Worm (Caenorhabditis elegans): ENCODE measurements around the gene R02F2.1.

R02F2.1 gene

ce11 chrIII:5506023-5506597, 4.4 kb downstream of the R02F2.1 start (continued):
- peak; percentile 9 for TF ChIP-seq sox-4 (tag; optimal IDR thresholded peaks at IDR 0.05)
- TF ChIP-seq tlp-1 (tag; optimal IDR thresholded peaks at IDR 0.05) = no peak
- TF ChIP-seq snpc-4 (tag; optimal IDR thresholded peaks at IDR 0.05) = no peak
- peak; percentile 33 for TF ChIP-seq nhr-19 (GFP tag; conservative IDR thresholded peaks at IDR 0.05)
- no peak for TF ChIP-seq lin-13 (GFP tag; optimal IDR thresholded peaks at IDR 0.05)
- no peak for TF ChIP-seq lin-39 (tag; optimal IDR thresholded peaks at IDR 0.05)
- peak; percentile 51 for TF ChIP-seq nhr-71 (tag; optimal IDR thresholded peaks at IDR 0.05)
- TF ChIP-seq grh-1 (GFP tag; IDR thresholded peaks at IDR 0.05) = peak; percentile 55
- peak; percentile 33 for TF ChIP-seq ztf-4 (tag; optimal IDR thresholded peaks at IDR 0.05)
- TF ChIP-seq skn-1 (tag; optimal IDR thresholded peaks at IDR 0.05) = no peak
- no peak for TF ChIP-seq hpl-2 (GFP tag; optimal IDR thresholded peaks at IDR 0.05)
- no peak for TF ChIP-seq ces-1 (GFP tag; optimal IDR thresholded peaks at IDR 0.05)
- no peak for TF ChIP-seq pqm-1 (tag; optimal IDR thresholded peaks at IDR 0.05)
- no peak for TF ChIP-seq hlh-4 (tag; optimal IDR thresholded peaks at IDR 0.05)
- TF ChIP-seq ceh-63 (GFP tag; optimal IDR thresholded peaks at IDR 0.05) = no peak
- no peak for TF ChIP-seq lsy-2 (tag; optimal IDR thresholded peaks at IDR 0.05)
- TF ChIP-seq Y116A8C.19 (tag; optimal IDR thresholded peaks at IDR 0.05; ENCODE audit: borderline replicate concordance) = no peak
- TF ChIP-seq C34B4.2 (tag; optimal IDR thresholded peaks at IDR 0.05) = no peak
- no peak for TF ChIP-seq nhr-77 (tag; optimal IDR thresholded peaks at IDR 0.05)
- no peak for TF ChIP-seq lin-14 (GFP tag; optimal IDR thresholded peaks at IDR 0.05)
- no peak for TF ChIP-seq sptf-1 (tag; optimal IDR thresholded peaks at IDR 0.05)
- TF ChIP-seq mdl-1 (tag; optimal IDR thresholded peaks at IDR 0.05) = no peak
- TF ChIP-seq jun-1 (tag; optimal IDR thresholded peaks at IDR 0.05) = no peak
- TF ChIP-seq aha-1 (tag; optimal IDR thresholded peaks at IDR 0.05) = no peak
- TF ChIP-seq unc-130 (tag; optimal IDR thresholded peaks at IDR 0.05) = no peak
- no peak for TF ChIP-seq lir-3 (tag; optimal IDR thresholded peaks at IDR 0.05; ENCODE audit: poor library complexity)
- TF ChIP-seq hlh-17 (GFP tag; optimal IDR thresholded peaks at IDR 0.05; ENCODE audit: borderline replicate concordance) = no peak
- TF ChIP-seq mef-2 (tag; optimal IDR thresholded peaks at IDR 0.05) = no peak
- TF ChIP-seq egl-27 (tag; optimal IDR thresholded peaks at IDR 0.05) = no peak
- no peak for TF ChIP-seq nhr-11 (tag; optimal IDR thresholded peaks at IDR 0.05)
- no peak for TF ChIP-seq vab-15 (tag; optimal IDR thresholded peaks at IDR 0.05)
- peak; percentile 26 for TF ChIP-seq nhr-20 (tag; optimal IDR thresholded peaks at IDR 0.05)
- TF ChIP-seq elt-2 (tag; optimal IDR thresholded peaks at IDR 0.05) = peak; percentile 61
- TF ChIP-seq F16B12.6 (tag; optimal IDR thresholded peaks at IDR 0.05) = no peak
- TF ChIP-seq rnt-1 (tag; optimal IDR thresholded peaks at IDR 0.05) = no peak
- no peak for TF ChIP-seq unc-98 (GFP tag; IDR thresholded peaks at IDR 0.05)
- TF ChIP-seq lin-35 (GFP tag; optimal IDR thresholded peaks at IDR 0.05) = peak in 1 of 2 experiments; percentile 21
- no peak for TF ChIP-seq tbx-2 (tag; optimal IDR thresholded peaks at IDR 0.05)
- TF ChIP-seq blmp-1 (tag; optimal IDR thresholded peaks at IDR 0.05) = no peak
- TF ChIP-seq swsn-7 (tag; optimal IDR thresholded peaks at IDR 0.05) = peak; percentile 14
- TF ChIP-seq efl-1 (optimal IDR thresholded peaks at IDR 0.05) = peak in 1 of 2 experiments; percentile 21
- peak in 1 of 2 experiments; percentile 92 for TF ChIP-seq efl-1 (GFP tag; optimal IDR thresholded peaks at IDR 0.05 in 1 of 2)
- no peak for TF ChIP-seq aly-2 (tag; optimal IDR thresholded peaks at IDR 0.05)
- TF ChIP-seq fkh-10 (GFP tag; optimal IDR thresholded peaks at IDR 0.05) = no peak

ce11 chrIII:5506936-5507335, 5.3 kb downstream of the R02F2.1 start:
- TF ChIP-seq efl-1 (optimal IDR thresholded peaks at IDR 0.05) (no peak), efl-1 (GFP tag; optimal IDR thresholded peaks at IDR 0.05 in 1 of 2) (peak in 1 of 2 experiments; percentile 92), unc-86 (tag; optimal IDR thresholded peaks at IDR 0.05) (no peak), elt-2 (tag; optimal IDR thresholded peaks at IDR 0.05) (no peak), nhr-12 (tag; optimal IDR thresholded peaks at IDR 0.05) (no peak), lsy-2 (tag; optimal IDR thresholded peaks at IDR 0.05) (no peak), mab-9 (GFP tag; IDR thresholded peaks at IDR 0.05) (no peak)

Data from whole organism, L1 larva.